Worm (Caenorhabditis elegans) whole organism, L4/young adult: Measurements from ENCODE around the gene glb-33.

Experiments used
- W03F9.2 ChIP-seq: fragments of 150-350 bp; optimal IDR thresholded peaks from 2 replicates; lab custom pipeline; 2014; ENCODE audit warnings: missing biosample characterization, missing genetic modification characterization
- dao-5 ChIP-seq: sonication (generic microtip); optimal IDR thresholded peaks from 2 replicates; lab custom pipeline; 2016; ENCODE audit warnings: missing genotype, missing genetic modification characterization, moderate library complexity, missing compliant biosample characterization
- him-1 ChIP-seq: sonication (generic microtip); optimal IDR thresholded peaks from 2 replicates; lab custom pipeline; 2016; ENCODE audit warnings: missing genotype, missing genetic modification reagents, missing genetic modification characterization, missing compliant biosample characterization

glb-33 gene

DNA sequence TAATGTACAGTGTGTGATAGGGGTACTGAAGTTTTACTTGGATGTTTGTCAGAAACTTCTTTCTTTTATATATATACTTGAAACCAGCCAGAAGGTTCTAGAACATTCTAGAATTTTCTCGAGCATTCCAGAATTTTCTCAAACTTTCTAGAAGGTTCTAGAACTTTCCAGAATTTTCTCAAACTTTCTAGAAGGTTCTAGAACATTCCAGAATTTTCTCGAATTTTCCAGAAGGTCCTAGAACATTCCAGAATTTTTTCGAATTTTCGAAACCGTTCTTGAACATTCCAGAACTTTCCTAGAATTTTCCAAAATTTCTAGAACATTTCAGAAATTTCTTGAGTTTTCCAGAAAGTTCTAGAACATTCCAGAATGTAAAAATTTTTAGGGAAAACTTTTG lies 3.4 kb downstream of the glb-33 start:
- TF ChIP-seq him-1 (tag; lab: Kevin White, UChicago): no peak
- no peak for TF ChIP-seq W03F9.2 (tag; lab: Kevin White, UChicago)
- TF ChIP-seq dao-5: no peak

DNA sequence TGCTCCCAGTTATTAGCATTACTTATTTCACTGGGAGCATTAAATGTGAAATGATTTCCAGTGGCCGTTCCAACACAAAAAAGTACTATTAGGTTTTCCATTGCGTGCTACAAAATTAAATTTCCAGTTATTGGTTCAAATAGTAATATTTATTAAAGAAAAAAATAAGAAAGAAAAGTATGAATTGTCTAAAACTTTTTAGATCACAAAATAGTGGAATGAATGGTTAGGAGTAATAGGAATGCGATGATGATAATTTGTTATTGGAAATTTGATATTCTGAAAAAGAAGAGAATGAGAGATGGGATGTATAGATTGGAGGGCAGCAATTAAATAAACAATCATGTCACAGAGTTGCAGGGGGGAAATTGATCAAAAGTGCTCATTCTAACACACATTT lies 6.1 kb downstream of the glb-33 start, which contains the start of gene Y75B7AL.2:
TSS of gene Y75B7AL.2 (minus strand) at position 101 of the 400 bp plus-strand sequence.
- TF ChIP-seq him-1 (tag; lab: Kevin White, UChicago) (no peak), W03F9.2 (tag; lab: Kevin White, UChicago) (no peak), dao-5 (no peak)

DNA sequence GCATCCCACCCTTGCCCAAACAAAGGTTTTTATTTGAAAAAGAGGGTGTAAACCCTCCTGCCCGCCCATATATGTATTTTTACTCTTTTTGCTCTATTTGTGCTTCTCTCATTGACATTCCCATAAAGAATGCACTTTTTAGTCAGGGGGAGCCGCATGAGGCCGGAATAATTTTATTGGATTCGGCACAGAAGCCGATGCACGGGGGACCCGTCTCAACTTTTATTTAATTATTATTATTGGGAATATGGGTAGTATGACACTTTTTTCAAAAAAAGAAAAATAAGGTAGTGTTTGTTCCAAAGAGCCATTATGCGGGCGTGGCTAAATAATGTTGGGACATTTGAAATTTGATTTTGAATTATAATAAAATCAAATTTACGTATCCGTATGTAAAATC lies 10.1 kb downstream of the glb-33 start:
- no peak for TF ChIP-seq dao-5

DNA sequence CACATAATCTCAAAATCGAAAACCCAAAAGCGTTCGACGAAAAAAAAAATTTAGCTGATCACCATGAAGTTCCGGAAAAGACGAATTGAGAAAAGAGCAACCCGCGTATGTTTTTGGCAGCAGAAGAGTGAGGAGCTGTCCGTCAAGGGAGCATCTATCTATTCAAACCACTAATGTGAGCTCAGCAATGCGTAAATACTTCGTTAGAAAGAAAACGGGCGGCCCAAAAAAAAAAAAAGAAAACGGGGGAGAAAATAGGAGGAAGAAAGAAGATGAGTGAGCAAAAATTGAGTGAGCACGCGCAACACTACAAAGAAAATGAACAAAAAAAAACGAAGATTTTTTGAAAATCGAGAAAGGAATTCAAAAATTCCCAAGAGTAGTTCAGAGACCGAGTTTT lies 12.4 kb downstream of the glb-33 start:
- TF ChIP-seq him-1 (tag; lab: Kevin White, UChicago) (peak; percentile 14), dao-5 (no peak), W03F9.2 (tag; lab: Kevin White, UChicago) (no peak)

DNA sequence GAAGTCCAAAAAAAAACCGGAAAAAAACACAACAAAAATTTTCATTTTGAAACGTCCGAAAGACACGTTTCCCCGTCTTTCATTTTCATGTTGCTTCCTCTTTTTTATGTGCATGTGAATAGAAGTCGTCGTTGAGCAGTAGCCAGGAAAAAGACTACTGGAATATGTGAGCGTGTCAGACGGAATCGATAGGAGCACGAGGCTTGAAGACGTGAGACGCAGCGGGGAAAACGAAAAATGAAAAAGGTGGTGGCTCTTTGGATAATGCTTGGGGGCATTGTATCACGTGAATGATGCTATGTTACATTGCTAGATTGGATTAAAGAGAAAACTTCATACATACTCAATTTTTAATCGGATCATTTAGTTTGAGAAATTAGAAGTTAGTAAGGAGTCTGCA lies 14.2 kb downstream of the glb-33 start:
- TF ChIP-seq him-1 (tag; lab: Kevin White, UChicago): peak; percentile 12
- no peak for TF ChIP-seq W03F9.2 (tag; lab: Kevin White, UChicago)
- no peak for TF ChIP-seq dao-5

DNA sequence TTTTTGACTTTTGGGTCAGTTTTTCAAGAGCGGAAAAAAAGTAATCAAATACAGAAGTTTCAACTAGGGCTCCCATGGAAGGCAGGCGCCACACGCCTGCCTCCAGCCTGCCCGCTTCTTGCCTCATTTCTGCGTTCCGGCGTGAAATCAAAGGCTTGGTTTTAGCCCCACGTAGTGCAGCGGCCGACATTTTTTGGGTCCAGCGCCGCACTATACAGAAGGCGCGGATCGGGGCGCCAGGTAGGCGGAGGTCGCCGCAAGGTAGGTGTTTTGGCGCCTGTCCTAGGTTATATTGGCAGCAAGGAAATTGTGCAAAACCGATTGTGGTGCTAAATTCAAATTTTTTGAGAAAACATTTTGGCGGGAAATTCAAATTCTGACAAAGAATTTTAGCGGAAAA lies 16.2 kb downstream of the glb-33 start:
- TF ChIP-seq dao-5: no peak
- TF ChIP-seq W03F9.2 (tag; lab: Kevin White, UChicago): no peak
- TF ChIP-seq him-1 (tag; lab: Kevin White, UChicago): no peak

DNA sequence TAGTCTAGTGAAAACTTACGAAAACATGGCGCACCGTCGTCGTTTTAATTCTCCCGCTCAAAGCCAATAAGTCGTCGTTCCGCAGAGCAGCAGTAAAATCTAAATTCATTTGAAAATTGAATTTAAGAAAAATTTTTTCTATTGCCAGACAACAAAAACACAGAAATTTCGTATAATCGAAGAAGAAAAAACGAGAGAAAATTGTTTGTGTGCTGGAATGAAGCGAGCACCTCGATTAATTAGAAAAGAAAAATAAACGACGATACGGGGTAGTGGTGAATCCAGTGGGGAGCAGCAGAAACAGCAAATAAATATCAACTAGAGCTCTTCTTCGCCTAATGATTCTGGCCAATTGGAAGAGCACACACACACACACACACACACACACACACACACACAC lies 19.0 kb downstream of the glb-33 start, which contains the start of gene snt-3:
TSS of gene snt-3 (minus strand) at position 101 of the 400 bp plus-strand sequence.
- no peak for TF ChIP-seq him-1 (tag; lab: Kevin White, UChicago)
- TF ChIP-seq W03F9.2 (tag; lab: Kevin White, UChicago): no peak
- TF ChIP-seq dao-5: no peak

DNA sequence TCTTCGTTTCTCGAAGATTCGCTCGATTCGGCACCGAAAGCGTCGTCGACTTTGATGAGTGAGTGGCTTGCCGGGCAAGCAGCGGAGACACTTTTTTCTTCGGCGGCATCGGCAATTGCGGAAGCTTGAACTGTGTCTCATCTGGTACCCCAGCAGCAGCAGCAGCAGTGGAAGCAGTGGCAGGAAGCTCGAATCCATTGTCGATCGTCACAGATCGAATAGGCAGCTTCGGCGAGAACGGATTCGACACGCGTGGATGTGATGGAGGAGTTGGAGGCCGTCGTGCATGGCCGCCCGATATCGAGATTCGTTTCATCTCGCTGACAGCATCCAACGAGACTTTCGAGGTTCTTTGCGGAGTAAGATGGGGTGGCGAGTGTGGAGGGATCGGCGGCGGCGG lies 23.1 kb downstream of the glb-33 start:
- TF ChIP-seq him-1 (tag; lab: Kevin White, UChicago) (no peak), dao-5 (no peak), W03F9.2 (tag; lab: Kevin White, UChicago) (no peak)

DNA sequence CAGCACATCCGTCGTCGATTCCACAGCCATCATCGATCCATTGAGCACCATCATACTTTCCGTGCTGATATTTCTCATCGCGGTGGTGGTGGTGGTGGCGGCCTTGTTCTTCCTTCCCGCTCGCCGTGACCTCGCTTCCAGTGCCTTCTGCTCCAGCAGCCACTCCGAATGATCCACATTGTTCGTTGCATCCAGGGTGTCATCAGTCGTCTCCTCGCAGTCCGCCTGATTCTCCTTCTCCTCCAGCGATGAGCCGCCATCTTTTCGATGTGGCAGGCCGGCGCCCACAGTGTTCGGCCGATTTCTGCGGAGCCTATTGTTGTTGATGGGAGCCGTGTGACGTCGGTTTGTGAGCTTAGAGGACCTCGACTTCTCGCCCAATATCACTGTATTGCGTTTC lies 26.1 kb downstream of the glb-33 start:
- TF ChIP-seq W03F9.2 (tag; lab: Kevin White, UChicago) (no peak), dao-5 (no peak), him-1 (tag; lab: Kevin White, UChicago) (no peak)

DNA sequence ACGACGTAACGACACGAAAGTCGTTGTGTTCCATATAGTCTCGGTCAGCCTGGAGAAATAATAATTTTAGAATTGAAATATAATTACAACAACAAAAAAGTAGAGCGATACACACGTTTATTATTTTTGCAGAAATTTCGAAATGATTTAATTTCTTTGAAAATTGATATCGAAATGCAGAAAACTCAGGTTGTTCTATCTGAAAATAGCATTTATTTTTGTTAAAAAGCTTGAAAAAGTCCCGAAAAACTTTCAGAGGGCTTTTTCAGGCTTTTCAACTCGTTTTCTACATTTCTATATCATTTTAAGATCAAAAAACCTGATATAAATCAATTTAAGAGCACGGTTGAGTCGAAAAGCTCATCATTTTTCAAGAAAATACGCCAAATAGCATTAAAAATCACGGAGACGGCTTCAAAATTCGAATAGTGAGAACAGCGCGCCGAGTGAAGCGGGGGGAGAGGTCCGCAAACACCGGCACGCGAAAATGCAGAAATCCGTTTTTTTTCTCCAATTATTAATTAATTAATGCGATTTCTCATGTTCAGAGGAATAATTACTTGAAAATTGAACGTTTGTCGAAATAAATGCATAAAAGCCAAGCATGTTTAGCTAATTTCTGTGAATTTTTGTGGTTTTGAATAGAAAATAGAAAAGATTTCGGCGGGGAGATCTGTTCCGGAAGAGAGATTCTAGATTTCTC lies 31.4 kb downstream of the glb-33 start, which contains the start of gene rga-4:
TSS of gene rga-4 (minus strand) at position 51 of the 703 bp plus-strand sequence.
- TF ChIP-seq him-1 (tag; lab: Kevin White, UChicago): no peak
- no peak for TF ChIP-seq W03F9.2 (tag; lab: Kevin White, UChicago)
- no peak for TF ChIP-seq dao-5

DNA sequence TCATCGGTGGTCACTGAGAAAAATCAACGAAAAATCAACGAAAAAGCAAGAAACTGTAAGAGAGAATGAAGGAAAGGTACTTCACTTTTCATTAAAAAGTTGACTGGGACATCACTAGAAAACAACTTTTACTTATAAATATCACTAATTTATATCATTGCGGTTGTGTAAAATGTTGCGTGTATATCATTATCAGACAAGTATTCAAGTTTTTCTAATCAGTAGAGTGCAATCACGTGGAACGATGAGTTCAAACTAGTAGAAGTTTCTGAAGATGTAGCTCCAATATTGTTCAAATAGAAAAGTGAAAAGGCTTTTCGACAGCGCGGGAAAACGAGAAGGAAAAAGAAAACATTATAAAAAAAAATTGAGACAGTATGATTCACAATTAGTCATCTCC lies 36.3 kb downstream of the glb-33 start:
- no peak for TF ChIP-seq W03F9.2 (tag; lab: Kevin White, UChicago)
- TF ChIP-seq dao-5: no peak
- TF ChIP-seq him-1 (tag; lab: Kevin White, UChicago): no peak

DNA sequence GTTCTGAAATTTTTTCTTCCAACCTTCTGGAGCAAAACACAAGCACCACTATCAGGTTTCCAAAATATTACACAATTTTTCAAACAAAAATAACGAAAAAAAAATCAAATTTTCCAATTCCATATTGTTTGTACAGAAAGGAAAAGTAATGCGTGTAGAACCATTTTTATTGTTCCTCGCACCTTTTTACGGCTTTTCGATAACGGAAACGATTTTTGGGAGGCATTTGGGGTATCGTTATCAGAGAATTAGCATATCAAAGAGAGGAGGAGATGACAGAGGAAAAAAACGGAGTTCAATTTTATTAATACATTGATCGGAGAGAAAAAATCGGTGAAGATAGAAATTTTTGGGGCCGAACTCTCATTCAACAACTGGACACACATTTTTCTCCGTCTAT lies 37.9 kb downstream of the glb-33 start:
- no peak for TF ChIP-seq him-1 (tag; lab: Kevin White, UChicago)
- no peak for TF ChIP-seq dao-5
- TF ChIP-seq W03F9.2 (tag; lab: Kevin White, UChicago): no peak

DNA sequence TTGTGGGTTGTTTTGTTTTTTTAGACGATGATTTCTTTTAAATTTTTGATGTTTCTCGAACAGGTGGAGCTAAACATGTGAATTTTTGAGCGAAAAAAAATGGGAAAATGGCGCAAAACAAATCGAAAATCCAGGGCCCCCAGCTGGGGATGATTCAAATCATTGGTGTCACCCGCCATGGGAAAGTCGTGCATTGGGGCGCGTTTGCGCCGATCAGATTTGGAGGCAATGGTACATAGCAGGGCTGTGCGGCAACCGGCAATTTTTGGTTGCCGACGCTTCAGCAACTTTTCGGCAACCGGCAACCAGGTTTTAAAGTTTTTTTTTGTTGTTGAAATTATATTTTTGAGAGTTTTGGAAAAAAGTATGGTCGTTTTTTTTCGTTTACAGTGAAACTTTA lies 38.5 kb downstream of the glb-33 start:
- TF ChIP-seq him-1 (tag; lab: Kevin White, UChicago) (no peak), dao-5 (no peak), W03F9.2 (tag; lab: Kevin White, UChicago) (no peak)

DNA sequence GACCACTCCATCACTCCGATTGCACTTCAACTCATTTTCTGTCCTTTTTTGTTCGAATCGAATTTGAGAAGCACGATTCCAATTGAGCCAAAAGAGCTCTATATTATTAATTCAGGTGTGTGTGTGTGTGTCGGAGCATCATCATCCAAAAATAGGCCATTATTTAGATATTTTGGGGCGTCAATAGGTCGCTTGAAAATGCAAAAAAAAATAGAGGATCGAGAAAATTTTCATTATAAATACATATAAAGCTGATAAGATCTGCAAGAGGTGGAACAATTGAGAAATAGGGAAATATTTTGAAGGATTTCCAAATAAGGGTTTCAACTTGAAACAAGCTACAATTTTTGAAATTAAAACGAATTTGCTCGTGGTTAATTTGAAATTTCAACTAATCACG lies 41.0 kb downstream of the glb-33 start, which contains the start of gene Y75B7AR.1:
TSS of gene Y75B7AR.1 (minus strand) at position 101 of the 400 bp plus-strand sequence.
- TF ChIP-seq dao-5: no peak
- no peak for TF ChIP-seq W03F9.2 (tag; lab: Kevin White, UChicago)
- no peak for TF ChIP-seq him-1 (tag; lab: Kevin White, UChicago)
